Worm (Caenorhabditis elegans) whole organism, young adult: ENCODE results near the gene R02F2.6.

Source experiments
- B0261.1 ChIP-seq: sonication (generic microtip); optimal IDR thresholded peaks from 2 replicates; lab custom pipeline; 2016; ENCODE audit warnings: mild to moderate bottlenecking, missing genetic modification characterization, moderate library complexity, missing compliant biosample characterization
- F57C9.4 ChIP-seq: sonication (generic microtip); optimal IDR thresholded peaks from 2 replicates; lab custom pipeline; 2017; ENCODE audit warnings: mild to moderate bottlenecking, missing genetic modification characterization, missing compliant biosample characterization
- attf-3 ChIP-seq: fragments of 200-800 bp; sonication (Bioruptor generic); conservative IDR thresholded peaks from 2 replicates; pipeline ENCODE4 v1.3.6; 2022; ENCODE audit warnings: missing genetic modification reagents, missing genetic modification characterization, missing compliant biosample characterization
- snpc-4 ChIP-seq, 5 experiments: fragments of 150-350 bp in 1 of 5; sonication (generic microtip) in 4 of 5; optimal IDR thresholded peaks; 2 replicates each; lab custom pipeline; 2014 to 2018; ENCODE audit warnings: missing genetic modification characterization in 5 of 5, missing biosample characterization in 3 of 5, antibody characterized with exemption in 2 of 5, mild to moderate bottlenecking in 2 of 5, missing compliant biosample characterization in 2 of 5, missing genotype in 2 of 5, moderate library complexity in 2 of 5, missing genetic modification reagents in 1 of 5

ce11 chrIII:5483738-5484315 lies 5.1 kb upstream of the R02F2.6 start, which contains the start of the genes R02F2.7 and R02F2.4:
- no peak for TF ChIP-seq F57C9.4 (tag; lab: Kevin White, UChicago)
- no peak for TF ChIP-seq B0261.1 (tag; lab: Kevin White, UChicago)
- no peak for TF ChIP-seq attf-3 (GFP tag; lab: Robert Waterston, UW)
- no peak for TF ChIP-seq snpc-4 (GFP tag; optimal IDR thresholded peaks at IDR 0.05; lab: Kevin White, UChicago)
- no peak for TF ChIP-seq snpc-4 (tag; optimal IDR thresholded peaks at IDR 0.05; lab: Kevin White, UChicago)
